Fruit fly (Drosophila melanogaster): ENCODE measurements around the gene CG45089.

The CG45089 gene

DNA sequence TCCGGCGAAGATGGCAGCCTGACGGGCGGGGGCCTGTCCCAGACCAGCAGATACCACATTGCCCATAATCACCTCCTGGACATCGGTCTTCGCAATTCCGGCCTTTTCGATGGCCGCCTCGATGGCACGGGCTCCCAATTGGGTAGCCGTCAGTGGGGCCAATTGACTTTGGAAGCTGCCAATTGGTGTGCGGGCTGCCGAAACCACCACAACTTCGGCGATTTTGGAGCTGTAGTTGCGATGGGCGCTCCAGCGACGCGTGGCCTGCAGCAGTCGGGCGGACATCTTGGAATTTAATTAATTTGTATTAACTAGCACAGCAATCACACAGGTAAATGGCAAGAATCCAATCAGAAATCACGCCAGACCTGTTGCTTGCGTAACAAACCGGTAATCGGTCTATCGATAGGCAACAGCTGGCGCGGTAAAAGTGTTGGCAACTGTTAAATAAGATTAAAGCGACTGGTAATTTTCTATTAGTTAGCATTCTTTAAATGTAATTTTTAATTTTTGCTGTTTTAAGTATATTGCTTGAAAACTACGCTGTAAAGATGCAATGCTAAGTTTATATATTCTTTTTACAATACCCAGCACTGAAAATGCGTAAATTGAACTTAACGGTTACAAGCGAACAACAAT, 5.1 kb downstream of the CG45089 start, which contains the start of gene Acat1 (continued):
- TF ChIP-seq Elba2 (GFP tag; optimal IDR thresholded peaks at IDR 0.05) (peak; percentile 91), Blimp-1 (GFP tag; optimal IDR thresholded peaks at IDR 0.05) (peak; percentile 64), zfh2 (GFP tag; optimal IDR thresholded peaks at IDR 0.05) (peak; percentile 77), Doc2 (GFP tag; IDR thresholded peaks at IDR 0.05) (no peak), HLHmδ (GFP tag; optimal IDR thresholded peaks at IDR 0.05) (no peak), CG4424 (GFP tag; optimal IDR thresholded peaks at IDR 0.05) (peak; percentile 52), Hand (GFP tag; optimal IDR thresholded peaks at IDR 0.05) (no peak), CG3847 (GFP tag; IDR thresholded peaks at IDR 0.05) (peak; percentile 53; the same call in 1 of the 2 replicates), CG15696 (tag; optimal IDR thresholded peaks at IDR 0.05) (no peak), fd3F (GFP tag; optimal IDR thresholded peaks at IDR 0.05) (no peak), tgo (GFP tag; IDR thresholded peaks at IDR 0.05) (peak; percentile 51), CG11695 (GFP tag; IDR thresholded peaks at IDR 0.05) (peak; percentile 47; the same call in 1 of the 3 replicates), Six4 (GFP tag; optimal IDR thresholded peaks at IDR 0.05) (peak; percentile 15), sug (tag; optimal IDR thresholded peaks at IDR 0.05) (no peak), CG7357 (GFP tag; IDR thresholded peaks at IDR 0.05) (no peak), CG4854 (GFP tag; optimal IDR thresholded peaks at IDR 0.05) (no peak), sim (GFP tag; IDR thresholded peaks at IDR 0.05) (no peak), hbn (GFP tag; IDR thresholded peaks at IDR 0.05; ENCODE audit: partially characterized antibody) (peak; percentile 18; the same call in 1 of the 2 replicates), CG33557 (GFP tag; optimal IDR thresholded peaks at IDR 0.05) (no peak), dm (GFP tag; optimal IDR thresholded peaks at IDR 0.05) (peak; percentile 32), CG1792 (GFP tag; optimal IDR thresholded peaks at IDR 0.05) (no peak), Ptx1 (GFP tag; IDR thresholded peaks at IDR 0.05) (peak; percentile 72), sqz (GFP tag; optimal IDR thresholded peaks at IDR 0.05) (no peak), gcm (GFP tag; optimal IDR thresholded peaks at IDR 0.05) (peak; percentile 8), CG14050 (GFP tag; IDR thresholded peaks at IDR 0.05) (no peak; the same call in 2 of the 3 replicates), CG17612 (GFP tag; IDR thresholded peaks at IDR 0.05) (no peak), twi (tag; optimal IDR thresholded peaks at IDR 0.05) (no peak), CG9876 (GFP tag; optimal IDR thresholded peaks at IDR 0.05) (no peak), peb (GFP tag; IDR thresholded peaks at IDR 0.05) (no peak), CG9797 (GFP tag; optimal IDR thresholded peaks at IDR 0.05) (no peak), D19B (GFP tag; optimal IDR thresholded peaks at IDR 0.05) (no peak), tin (GFP tag; optimal IDR thresholded peaks at IDR 0.05) (peak; percentile 49), NC2α (GFP tag; optimal IDR thresholded peaks at IDR 0.05) (no peak), CG18764 (GFP tag; optimal IDR thresholded peaks at IDR 0.05) (peak; percentile 15), Sox102F (GFP tag; optimal IDR thresholded peaks at IDR 0.05) (peak; percentile 69), CG12236 (GFP tag; optimal IDR thresholded peaks at IDR 0.05) (peak; percentile 15), CG11456 (GFP tag; IDR thresholded peaks at IDR 0.05) (peak; percentile 72; the same call in 2 of the 3 replicates), z (GFP tag; IDR thresholded peaks at IDR 0.05) (no peak), Drgx (GFP tag; IDR thresholded peaks at IDR 0.05) (peak; percentile 62), CG2199 (GFP tag; IDR thresholded peaks at IDR 0.05) (0 out of 3 replicates have a peak, but pooled peaks have one; percentile 15), CG17912 (GFP tag; optimal IDR thresholded peaks at IDR 0.05) (no peak), Mad (GFP tag; optimal IDR thresholded peaks at IDR 0.05) (no peak), Atf-2 (GFP tag; optimal IDR thresholded peaks at IDR 0.05) (peak; percentile 34), jing (GFP tag; optimal IDR thresholded peaks at IDR 0.05) (no peak), inv (GFP tag; IDR thresholded peaks at IDR 0.05; ENCODE audit: partially characterized antibody) (peak; percentile 25; the same call in 1 of the 2 replicates), CG10565 (GFP tag; optimal IDR thresholded peaks at IDR 0.05) (no peak), CG12299 (tag; optimal IDR thresholded peaks at IDR 0.05) (peak; percentile 8), CG30020 (tag; optimal IDR thresholded peaks at IDR 0.05) (no peak), Xbp1 (GFP tag; optimal IDR thresholded peaks at IDR 0.05) (peak; percentile 56), CG6813 (GFP tag; optimal IDR thresholded peaks at IDR 0.05) (peak; percentile 12)

Data from whole organism, embryonic.